Worm (Caenorhabditis elegans): Measurements from ENCODE around the gene F56D6.9.

- TF ChIP-seq ceh-36 (tag; optimal IDR thresholded peaks at IDR 0.05) (no peak), tra-4 (tag; optimal IDR thresholded peaks at IDR 0.05) (no peak)
Measured at ce11 chrIV:3853557-3853956, 38.6 kb upstream of the F56D6.9 start.
